Fruit fly (Drosophila melanogaster) Kc167 (cell line): ENCODE results near the gene Ir75d.

Source experiments
- Myc ChIP-seq: fragments of >200 bp; optimal IDR thresholded peaks from 2 replicates; lab custom pipeline; 2017; ENCODE audit warnings: missing external identifiers
- Sin3A ChIP-seq: fragments of >200 bp; optimal IDR thresholded peaks from 2 replicates; lab custom pipeline; 2018; ENCODE audit warnings: missing external identifiers
- insv ChIP-seq: fragments of >200 bp; optimal IDR thresholded peaks from 3 replicates; lab custom pipeline; 2018; ENCODE audit warnings: missing external identifiers
- psq ChIP-seq: fragments of >200 bp; optimal IDR thresholded peaks from 2 replicates; lab custom pipeline; 2017; ENCODE audit warnings: missing external identifiers

DNA sequence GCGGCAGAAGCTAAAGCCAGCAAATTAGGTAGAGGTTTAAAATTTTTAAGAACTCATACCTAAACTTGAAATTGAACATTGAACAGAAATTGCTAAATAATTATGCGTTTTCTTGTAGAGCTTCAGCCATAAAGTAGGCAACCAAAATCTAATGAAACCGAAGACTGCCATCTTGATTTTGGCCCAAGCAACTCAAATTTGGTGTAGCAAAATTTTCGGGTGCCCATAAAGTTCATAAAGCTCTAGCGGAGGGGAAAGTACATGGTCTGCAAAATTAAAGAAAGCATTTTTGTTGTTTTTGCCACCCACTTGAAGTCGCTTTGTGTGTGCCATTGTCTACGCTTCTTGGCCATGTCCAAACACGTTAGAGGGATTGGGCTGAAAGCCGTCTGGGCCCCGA, 46.0 kb upstream of the Ir75d start:
- TF ChIP-seq psq (no peak), Myc (no peak), Sin3A (no peak), insv (no peak)
